Fruit fly (Drosophila melanogaster) Kc167 (cell line): Measurements from ENCODE around the gene HINT1.

ENCODE experiments used
- Myc ChIP-seq: fragments of >200 bp; optimal IDR thresholded peaks from 2 replicates; lab custom pipeline; 2017; ENCODE audit warnings: missing external identifiers
- Sin3A ChIP-seq: fragments of >200 bp; optimal IDR thresholded peaks from 2 replicates; lab custom pipeline; 2018; ENCODE audit warnings: missing external identifiers
- h ChIP-seq: fragments of >200 bp; optimal IDR thresholded peaks from 3 replicates; lab custom pipeline; 2018; ENCODE audit warnings: missing external identifiers
- insv ChIP-seq: fragments of >200 bp; optimal IDR thresholded peaks from 3 replicates; lab custom pipeline; 2018; ENCODE audit warnings: missing external identifiers
- psq ChIP-seq: fragments of >200 bp; optimal IDR thresholded peaks from 2 replicates; lab custom pipeline; 2017; ENCODE audit warnings: missing external identifiers
- ttk ChIP-seq: sonication (Bioruptor generic); optimal IDR thresholded peaks from 2 replicates; lab custom pipeline; 2017; ENCODE audit warnings: missing external identifiers

HINT1 gene

dm6 chr2L:2769476-2770185 lies at the start of gene HINT1, which contains the start of gene colt:
Gene HINT1, plus strand, starts transcription at chr2L:2770135.
Gene colt, minus strand, starts transcription at chr2L:2770069.
- no peak for TF ChIP-seq Myc (lab: Kevin White, UChicago)
- no peak for TF ChIP-seq insv
- no peak for TF ChIP-seq psq (lab: Kevin White, UChicago)
- no peak for TF ChIP-seq Sin3A (lab: Kevin White, UChicago)
- TF ChIP-seq ttk (lab: Kevin White, UChicago) = no peak
- no peak for TF ChIP-seq h (lab: Kevin White, UChicago)

dm6 chr2L:2720368-2720767 lies 49.6 kb upstream of the HINT1 start:
- TF ChIP-seq insv = no peak
- TF ChIP-seq h (lab: Kevin White, UChicago) = no peak
- no peak for TF ChIP-seq psq (lab: Kevin White, UChicago)
- TF ChIP-seq Sin3A (lab: Kevin White, UChicago) = no peak
- no peak for TF ChIP-seq Myc (lab: Kevin White, UChicago)
- TF ChIP-seq ttk (lab: Kevin White, UChicago) = no peak

- no peak for TF ChIP-seq psq (lab: Kevin White, UChicago)
- no peak for TF ChIP-seq ttk (lab: Kevin White, UChicago)
- no peak for TF ChIP-seq Sin3A (lab: Kevin White, UChicago)
- TF ChIP-seq h (lab: Kevin White, UChicago) = no peak
- TF ChIP-seq Myc (lab: Kevin White, UChicago) = no peak
- no peak for TF ChIP-seq insv
Observed at dm6 chr2L:2721317-2721716, 48.6 kb upstream of the HINT1 start.

DNA sequence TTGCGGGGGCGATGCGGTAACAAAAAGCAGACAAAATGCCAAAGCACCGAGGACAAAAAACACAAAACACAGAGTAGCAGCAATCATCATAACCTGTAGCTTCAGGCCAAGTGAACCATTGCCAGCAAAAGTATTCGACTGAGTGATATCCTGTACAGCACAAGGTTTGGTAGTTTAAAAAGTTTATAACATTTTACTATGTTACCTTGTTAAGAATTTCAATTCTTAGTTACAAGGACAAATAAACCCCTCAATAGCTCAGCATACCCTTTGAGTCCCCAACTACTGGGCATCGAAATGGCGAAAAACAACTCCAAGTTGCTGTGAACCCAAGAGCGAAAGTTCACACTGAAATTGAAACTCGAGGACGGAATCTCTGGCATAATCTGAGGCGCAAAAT lies 46.8 kb upstream of the HINT1 start:
- TF ChIP-seq insv (no peak), Sin3A (lab: Kevin White, UChicago) (no peak), h (lab: Kevin White, UChicago) (no peak), psq (lab: Kevin White, UChicago) (no peak), Myc (lab: Kevin White, UChicago) (no peak), ttk (lab: Kevin White, UChicago) (no peak)

- no peak for TF ChIP-seq Myc (lab: Kevin White, UChicago)
- TF ChIP-seq Sin3A (lab: Kevin White, UChicago) = no peak
Observed at dm6 chr2L:2724459-2724858, 45.5 kb upstream of the HINT1 start.

DNA sequence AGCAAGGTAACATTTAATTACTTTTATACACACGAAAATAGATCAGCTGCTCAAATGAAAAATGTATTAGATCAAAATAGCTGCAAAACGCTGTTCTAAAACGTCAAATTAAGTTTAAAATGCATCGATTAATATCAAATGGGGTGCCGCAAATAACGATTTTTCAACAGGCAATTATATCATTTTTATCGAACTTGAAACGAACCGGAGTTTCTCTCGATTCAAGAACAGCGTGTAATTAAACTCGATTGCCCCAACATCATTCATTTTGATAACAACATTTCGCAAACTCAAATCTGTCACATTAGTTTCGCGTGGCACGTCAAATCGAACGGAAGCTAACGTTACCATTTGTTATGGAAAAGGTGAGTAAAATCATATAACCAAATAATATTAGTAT lies 44.6 kb upstream of the HINT1 start, which contains the start of gene CG31689:
Gene CG31689, plus strand, starts transcription at position 301 of the 400 bp plus-strand sequence.
- TF ChIP-seq psq (lab: Kevin White, UChicago) (no peak), Myc (lab: Kevin White, UChicago) (no peak), h (lab: Kevin White, UChicago) (no peak), Sin3A (lab: Kevin White, UChicago) (no peak), insv (no peak), ttk (lab: Kevin White, UChicago) (no peak)

- TF ChIP-seq h (lab: Kevin White, UChicago) (no peak), insv (no peak), Sin3A (lab: Kevin White, UChicago) (no peak), ttk (lab: Kevin White, UChicago) (no peak), Myc (lab: Kevin White, UChicago) (no peak), psq (lab: Kevin White, UChicago) (no peak)
Observed at dm6 chr2L:2727364-2727763, 42.6 kb upstream of the HINT1 start.

dm6 chr2L:2727812-2728211 lies 42.1 kb upstream of the HINT1 start:
- no peak for TF ChIP-seq h (lab: Kevin White, UChicago)
- no peak for TF ChIP-seq ttk (lab: Kevin White, UChicago)
- TF ChIP-seq psq (lab: Kevin White, UChicago) = no peak
- no peak for TF ChIP-seq Sin3A (lab: Kevin White, UChicago)
- no peak for TF ChIP-seq insv
- no peak for TF ChIP-seq Myc (lab: Kevin White, UChicago)

- TF ChIP-seq ttk (lab: Kevin White, UChicago) (no peak), Sin3A (lab: Kevin White, UChicago) (no peak), insv (no peak), psq (lab: Kevin White, UChicago) (no peak), h (lab: Kevin White, UChicago) (no peak), Myc (lab: Kevin White, UChicago) (no peak)
Observed at dm6 chr2L:2728577-2728976, 41.4 kb upstream of the HINT1 start.

DNA sequence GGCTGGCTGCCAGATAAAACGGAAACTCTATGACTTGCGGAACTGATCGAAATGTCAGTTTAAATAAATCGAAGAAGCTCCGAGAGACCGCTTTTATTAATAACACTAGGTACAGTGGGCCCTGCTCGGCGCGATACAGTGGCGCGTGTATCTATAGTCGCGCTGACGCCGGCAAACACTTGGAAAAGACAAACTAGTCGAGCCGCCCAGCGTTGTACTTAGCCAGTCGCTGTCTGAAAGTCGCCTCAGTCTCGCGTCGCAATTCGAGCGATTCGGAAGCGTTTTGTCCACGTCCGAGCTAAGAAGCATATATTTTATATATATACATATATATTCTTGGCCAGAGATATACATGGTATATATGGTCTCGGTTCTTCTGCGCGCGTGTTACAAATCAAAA lies 40.1 kb upstream of the HINT1 start:
- no peak for TF ChIP-seq insv
- no peak for TF ChIP-seq ttk (lab: Kevin White, UChicago)
- TF ChIP-seq psq (lab: Kevin White, UChicago) = no peak
- no peak for TF ChIP-seq Myc (lab: Kevin White, UChicago)
- no peak for TF ChIP-seq Sin3A (lab: Kevin White, UChicago)
- no peak for TF ChIP-seq h (lab: Kevin White, UChicago)

DNA sequence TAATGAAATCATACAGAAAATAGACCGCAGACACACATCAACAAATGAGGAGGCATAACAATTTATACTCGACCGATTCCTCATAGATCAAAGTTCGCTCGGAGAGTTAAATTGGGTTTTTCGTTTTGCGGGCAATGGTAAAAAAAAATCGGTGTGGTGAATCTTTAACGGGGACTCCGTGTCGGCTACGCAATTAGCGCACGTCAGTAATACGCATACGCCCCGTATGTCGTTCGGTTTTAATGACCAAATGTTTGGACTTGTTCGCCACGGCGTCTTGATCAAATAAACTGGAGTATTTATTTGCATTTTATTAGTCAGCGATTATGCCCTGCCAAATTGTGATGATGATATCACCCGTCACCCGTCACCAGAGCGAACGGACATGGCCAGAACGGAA lies 39.2 kb upstream of the HINT1 start:
- TF ChIP-seq Myc (lab: Kevin White, UChicago) (no peak), Sin3A (lab: Kevin White, UChicago) (no peak), psq (lab: Kevin White, UChicago) (no peak), insv (no peak), ttk (lab: Kevin White, UChicago) (no peak), h (lab: Kevin White, UChicago) (no peak)
